Worm (Caenorhabditis elegans): ENCODE data around the gene cest-12.

The cest-12 gene

ce11 chrIII:12087564-12087963 is 19.8 kb downstream of the cest-12 start:
- TF ChIP-seq hmg-4 (GFP tag; optimal IDR thresholded peaks at IDR 0.05): no peak
- no peak for TF ChIP-seq scrt-1 (GFP tag; IDR thresholded peaks at IDR 0.05)
- TF ChIP-seq sea-1 (GFP tag; conservative IDR thresholded peaks at IDR 0.05): no peak
- TF ChIP-seq aly-1 (tag; optimal IDR thresholded peaks at IDR 0.05): no peak
- TF ChIP-seq tra-4 (tag; optimal IDR thresholded peaks at IDR 0.05): no peak
- no peak for TF ChIP-seq tbx-37 (GFP tag; conservative IDR thresholded peaks at IDR 0.05)
- TF ChIP-seq hnd-1 (tag; optimal IDR thresholded peaks at IDR 0.05): no peak
- no peak for TF ChIP-seq B0310.2 (tag; optimal IDR thresholded peaks at IDR 0.05)

- TF ChIP-seq hnd-1 (tag; optimal IDR thresholded peaks at IDR 0.05) (no peak), hmbx-1 (tag; optimal IDR thresholded peaks at IDR 0.05) (no peak), scrt-1 (GFP tag; IDR thresholded peaks at IDR 0.05) (no peak), tra-4 (tag; optimal IDR thresholded peaks at IDR 0.05) (no peak), ceh-13 (GFP tag; optimal IDR thresholded peaks at IDR 0.05) (no peak), ets-7 (tag; optimal IDR thresholded peaks at IDR 0.05) (no peak), ceh-36 (tag; optimal IDR thresholded peaks at IDR 0.05) (no peak), pes-1 (GFP tag; IDR thresholded peaks at IDR 0.05) (no peak), tbx-37 (GFP tag; conservative IDR thresholded peaks at IDR 0.05) (no peak)
Measured at ce11 chrIII:12084749-12085307, 22.5 kb downstream of the cest-12 start.

- TF ChIP-seq hnd-1 (tag; optimal IDR thresholded peaks at IDR 0.05) (no peak), aly-1 (tag; optimal IDR thresholded peaks at IDR 0.05) (no peak), ama-1 (optimal IDR thresholded peaks at IDR 0.05) (no peak), tbx-11 (GFP tag; IDR thresholded peaks at IDR 0.05) (no peak), B0310.2 (tag; optimal IDR thresholded peaks at IDR 0.05) (no peak), flt-1 (GFP tag; IDR thresholded peaks at IDR 0.05) (no peak), pes-1 (GFP tag; IDR thresholded peaks at IDR 0.05) (no peak), tbx-37 (GFP tag; conservative IDR thresholded peaks at IDR 0.05) (no peak), ceh-36 (tag; optimal IDR thresholded peaks at IDR 0.05) (no peak), hmg-4 (GFP tag; optimal IDR thresholded peaks at IDR 0.05) (no peak), hmbx-1 (tag; optimal IDR thresholded peaks at IDR 0.05) (no peak), scrt-1 (GFP tag; IDR thresholded peaks at IDR 0.05) (no peak), ets-7 (tag; optimal IDR thresholded peaks at IDR 0.05) (no peak), F13C5.2 (tag; optimal IDR thresholded peaks at IDR 0.05) (no peak), tra-4 (tag; optimal IDR thresholded peaks at IDR 0.05) (no peak), sea-1 (GFP tag; conservative IDR thresholded peaks at IDR 0.05) (no peak), ceh-13 (GFP tag; optimal IDR thresholded peaks at IDR 0.05) (no peak)
Measured at ce11 chrIII:12084216-12084615, 23.1 kb downstream of the cest-12 start, which contains the start of gene nob-1. Gene nob-1 (minus strand): TSS chrIII:12084316.

ce11 chrIII:12081992-12082628 is 25.2 kb downstream of the cest-12 start:
- peak; percentile 26 for TF ChIP-seq ceh-36 (tag; optimal IDR thresholded peaks at IDR 0.05)
- no peak for TF ChIP-seq tbx-11 (GFP tag; IDR thresholded peaks at IDR 0.05)

DNA sequence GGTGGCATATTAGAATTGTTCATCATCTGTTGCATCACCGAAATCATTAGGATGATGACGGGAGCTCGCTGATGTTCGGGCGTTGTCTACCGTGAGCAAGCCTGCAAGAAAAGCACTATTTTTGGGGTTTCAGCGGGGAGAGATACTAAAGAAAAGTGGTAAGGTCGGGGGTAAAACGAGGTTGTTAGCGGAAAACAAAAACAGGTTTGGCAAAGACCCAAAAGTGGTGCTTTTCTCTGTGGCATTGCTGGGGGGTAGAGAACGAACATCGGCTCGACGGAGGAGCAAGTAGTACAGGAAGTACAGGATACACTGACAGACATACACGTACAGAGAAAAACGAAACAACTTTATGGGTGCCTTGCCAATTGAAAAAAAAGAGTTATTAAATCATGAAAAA is 29.9 kb downstream of the cest-12 start, which contains the start of gene php-3:
Gene php-3, minus strand, starts transcription at position 101 of the 400 bp plus-strand sequence.
- TF ChIP-seq hmbx-1 (tag; optimal IDR thresholded peaks at IDR 0.05) (no peak), aly-1 (tag; optimal IDR thresholded peaks at IDR 0.05) (no peak), hnd-1 (tag; optimal IDR thresholded peaks at IDR 0.05) (no peak), tra-4 (tag; optimal IDR thresholded peaks at IDR 0.05) (no peak), tbx-11 (GFP tag; IDR thresholded peaks at IDR 0.05) (no peak), B0310.2 (tag; optimal IDR thresholded peaks at IDR 0.05) (no peak)

- no peak for TF ChIP-seq flt-1 (GFP tag; IDR thresholded peaks at IDR 0.05)
- no peak for TF ChIP-seq ceh-13 (GFP tag; optimal IDR thresholded peaks at IDR 0.05)
- no peak for TF ChIP-seq sea-1 (GFP tag; conservative IDR thresholded peaks at IDR 0.05)
- TF ChIP-seq B0310.2 (tag; optimal IDR thresholded peaks at IDR 0.05): no peak
- TF ChIP-seq hnd-1 (tag; optimal IDR thresholded peaks at IDR 0.05): no peak
Measured at ce11 chrIII:12067736-12068135, 39.6 kb downstream of the cest-12 start.

DNA sequence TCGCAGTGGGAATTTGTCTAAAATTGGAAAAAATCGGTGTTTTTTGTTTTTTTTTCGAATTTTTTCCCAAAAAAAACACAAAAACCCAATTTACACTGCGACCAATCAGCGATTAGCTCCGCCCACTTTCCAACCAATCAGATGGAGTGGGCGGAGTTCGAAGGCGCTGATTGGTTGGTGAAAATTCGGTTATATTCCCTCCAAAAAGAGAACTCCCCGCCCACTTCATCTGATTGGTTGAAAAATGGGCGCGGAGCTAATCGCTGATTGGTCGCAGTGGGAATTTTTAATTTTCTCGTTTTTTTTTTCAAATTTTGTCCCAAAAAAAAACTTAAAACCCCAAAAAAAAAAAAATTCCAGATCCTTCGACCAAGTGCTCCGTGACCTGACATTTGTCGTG is 42.8 kb downstream of the cest-12 start:
- TF ChIP-seq aly-1 (tag; optimal IDR thresholded peaks at IDR 0.05) (no peak), ets-7 (tag; optimal IDR thresholded peaks at IDR 0.05) (no peak), hmbx-1 (tag; optimal IDR thresholded peaks at IDR 0.05) (no peak), hmg-4 (GFP tag; optimal IDR thresholded peaks at IDR 0.05) (no peak), ceh-13 (GFP tag; optimal IDR thresholded peaks at IDR 0.05) (no peak), ceh-36 (tag; optimal IDR thresholded peaks at IDR 0.05) (no peak), B0310.2 (tag; optimal IDR thresholded peaks at IDR 0.05) (no peak)

DNA sequence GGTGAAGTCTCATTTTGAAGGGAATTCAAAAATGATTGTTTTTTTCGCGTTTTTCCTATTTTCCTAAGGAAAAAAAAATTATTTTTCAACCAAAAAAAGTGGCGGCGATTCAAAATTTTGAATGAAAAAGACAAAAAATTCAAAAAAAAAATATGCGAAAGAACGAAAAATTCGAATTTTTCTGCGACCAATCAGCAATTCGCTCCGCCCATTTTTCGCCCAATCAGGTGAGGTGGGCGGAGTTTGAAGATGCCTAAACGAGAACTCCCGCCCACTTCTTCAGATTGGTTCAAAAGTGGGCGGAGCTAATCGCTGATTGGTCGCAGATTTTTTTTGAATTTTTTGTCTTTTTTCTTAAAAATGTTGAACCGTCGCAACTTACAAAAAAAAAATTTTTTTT is 43.4 kb downstream of the cest-12 start:
- TF ChIP-seq aly-1 (tag; optimal IDR thresholded peaks at IDR 0.05) (no peak), hmbx-1 (tag; optimal IDR thresholded peaks at IDR 0.05) (no peak), ets-7 (tag; optimal IDR thresholded peaks at IDR 0.05) (no peak), hmg-4 (GFP tag; optimal IDR thresholded peaks at IDR 0.05) (no peak), scrt-1 (GFP tag; IDR thresholded peaks at IDR 0.05) (no peak), pes-1 (GFP tag; IDR thresholded peaks at IDR 0.05) (no peak), ama-1 (optimal IDR thresholded peaks at IDR 0.05) (no peak), tbx-37 (GFP tag; conservative IDR thresholded peaks at IDR 0.05) (no peak), hnd-1 (tag; optimal IDR thresholded peaks at IDR 0.05) (no peak), F13C5.2 (tag; optimal IDR thresholded peaks at IDR 0.05) (no peak), tra-4 (tag; optimal IDR thresholded peaks at IDR 0.05) (no peak), sea-1 (GFP tag; conservative IDR thresholded peaks at IDR 0.05) (no peak), flt-1 (GFP tag; IDR thresholded peaks at IDR 0.05) (no peak), B0310.2 (tag; optimal IDR thresholded peaks at IDR 0.05) (no peak), ceh-13 (GFP tag; optimal IDR thresholded peaks at IDR 0.05) (no peak), ceh-36 (tag; optimal IDR thresholded peaks at IDR 0.05) (no peak), tbx-11 (GFP tag; IDR thresholded peaks at IDR 0.05) (no peak)

All from whole organism, early embryonic.